Fruit fly (Drosophila melanogaster) whole organism, embryonic: ENCODE results near the gene msb1l.

ENCODE experiments used
- Adf1 ChIP-seq: fragments of 200-800 bp; sonication (Bioruptor generic); IDR thresholded peaks from 2 replicates; pipeline ENCODE4 v1.3.6; 2022; ENCODE audit warnings: missing biosample characterization, missing genetic modification characterization
- CG11093 ChIP-seq: fragments of 200-800 bp; sonication (Bioruptor generic); IDR thresholded peaks from 3 replicates; pipeline ENCODE4 v1.3.6; 2022; ENCODE audit warnings: missing biosample characterization, missing genetic modification characterization
- CG11456 ChIP-seq: fragments of 200-800 bp; sonication (Bioruptor generic); IDR thresholded peaks from 3 replicates; pipeline ENCODE4 v1.3.6; 2022; ENCODE audit warnings: missing biosample characterization, missing genetic modification characterization
- CG11695 ChIP-seq: fragments of 200-800 bp; sonication (Bioruptor generic); IDR thresholded peaks from 3 replicates; pipeline ENCODE4 v1.3.6; 2022; ENCODE audit warnings: missing biosample characterization, missing genetic modification characterization
- CG11723 ChIP-seq: fragments of 200-800 bp; sonication (Bioruptor generic); optimal IDR thresholded peaks from 2 replicates; lab custom pipeline; 2017; ENCODE audit warnings: missing biosample characterization, mild to moderate bottlenecking, missing genetic modification characterization
- CG12219 ChIP-seq: fragments of 200-800 bp; sonication (Bioruptor generic); optimal IDR thresholded peaks from 3 replicates; lab custom pipeline; 2018; ENCODE audit warnings: missing biosample characterization, mild to moderate bottlenecking, missing genetic modification characterization
- CG13296 ChIP-seq: fragments of 200-800 bp; sonication (Bioruptor generic); optimal IDR thresholded peaks from 3 replicates; lab custom pipeline; 2018; ENCODE audit warnings: missing biosample characterization, mild to moderate bottlenecking, missing genetic modification characterization
- CG14441 ChIP-seq: fragments of 200-800 bp; sonication (Bioruptor generic); IDR thresholded peaks from 2 replicates; pipeline ENCODE4 v1.3.6; 2022; ENCODE audit warnings: missing biosample characterization, missing genetic modification characterization
- CG14667 ChIP-seq: fragments of 200-800 bp; sonication (Bioruptor generic); IDR thresholded peaks from 2 replicates; pipeline ENCODE4 v1.3.6; 2022; ENCODE audit warnings: missing biosample characterization, missing genetic modification characterization
- CG15073 ChIP-seq: fragments of 200-800 bp; sonication (Bioruptor generic); optimal IDR thresholded peaks from 2 replicates; lab custom pipeline; 2016; ENCODE audit warnings: missing biosample characterization, missing genetic modification characterization
- CG1603 ChIP-seq: fragments of 200-800 bp; sonication (Bioruptor generic); optimal IDR thresholded peaks from 2 replicates; lab custom pipeline; 2019; ENCODE audit warnings: missing biosample characterization, mild to moderate bottlenecking, missing genetic modification characterization, moderate library complexity
- CG2678 ChIP-seq: fragments of 200-800 bp; sonication (Bioruptor generic); optimal IDR thresholded peaks from 3 replicates; lab custom pipeline; 2019; ENCODE audit warnings: missing biosample characterization, mild to moderate bottlenecking, missing genetic modification characterization, moderate library complexity
- CG30020 ChIP-seq: fragments of 200-800 bp; optimal IDR thresholded peaks from 2 replicates; lab custom pipeline; 2019; ENCODE audit warnings: missing biosample characterization, mild to moderate bottlenecking, missing genetic modification characterization, moderate library complexity
- CG31365 ChIP-seq: fragments of 200-800 bp; sonication (Bioruptor generic); optimal IDR thresholded peaks from 2 replicates; lab custom pipeline; 2018; ENCODE audit warnings: missing biosample characterization, mild to moderate bottlenecking, missing genetic modification characterization
- CG34224 ChIP-seq: fragments of 200-800 bp; sonication (Bioruptor generic); IDR thresholded peaks from 3 replicates; pipeline ENCODE4 v1.3.6; 2022; ENCODE audit warnings: missing biosample characterization, missing genetic modification characterization; ENCODE audit not compliant: partially characterized antibody
- CG3726 ChIP-seq: fragments of 200-800 bp; sonication (Bioruptor generic); IDR thresholded peaks from 3 replicates; pipeline ENCODE4, ENCODE4 v1.3.6; 2022; ENCODE audit warnings: missing biosample characterization, missing genetic modification characterization
- CG6175 ChIP-seq: fragments of 200-800 bp; sonication (Bioruptor generic); IDR thresholded peaks from 3 replicates; pipeline ENCODE4 v1.3.6; 2022; ENCODE audit warnings: missing biosample characterization, missing genetic modification characterization
- CG7372 ChIP-seq: fragments of 200-800 bp; sonication (Bioruptor generic); IDR thresholded peaks from 2 replicates; pipeline ENCODE4 v1.3.6; 2022; ENCODE audit warnings: missing biosample characterization, missing genetic modification characterization
- CG8089 ChIP-seq: fragments of 200-800 bp; sonication (Bioruptor generic); optimal IDR thresholded peaks from 3 replicates; lab custom pipeline; 2016; ENCODE audit warnings: missing biosample characterization, missing genetic modification characterization
- CG8281 ChIP-seq: fragments of 200-800 bp; sonication (Bioruptor generic); optimal IDR thresholded peaks from 2 replicates; lab custom pipeline; 2018; ENCODE audit warnings: missing biosample characterization, mild to moderate bottlenecking, missing genetic modification characterization, moderate library complexity
- E2f1 ChIP-seq: fragments of 200-800 bp; sonication (Bioruptor generic); IDR thresholded peaks from 2 replicates; pipeline ENCODE4 v1.3.6; 2022; ENCODE audit warnings: missing biosample characterization, missing genetic modification characterization
- E2f2 ChIP-seq: fragments of 200-800 bp; sonication (Bioruptor generic); IDR thresholded peaks from 2 replicates; pipeline ENCODE4 v1.3.6; 2022; ENCODE audit warnings: missing biosample characterization, missing genetic modification characterization
- Ets97D ChIP-seq: fragments of 200-800 bp; sonication (Bioruptor generic); optimal IDR thresholded peaks from 3 replicates; lab custom pipeline; 2016; ENCODE audit warnings: missing biosample characterization, missing genetic modification characterization
- HLHmδ ChIP-seq: fragments of 200-800 bp; sonication (Bioruptor generic); optimal IDR thresholded peaks from 2 replicates; lab custom pipeline; 2018; ENCODE audit warnings: missing biosample characterization, mild to moderate bottlenecking, missing genetic modification characterization, moderate library complexity
- Hmr ChIP-seq: fragments of 200-800 bp; sonication (Bioruptor generic); optimal IDR thresholded peaks from 3 replicates; lab custom pipeline; 2017; ENCODE audit warnings: mild to moderate bottlenecking, missing biosample characterization, missing genetic modification reagents, missing genetic modification characterization
- Hr51 ChIP-seq, 2 experiments: fragments of 200-800 bp; sonication (Bioruptor generic); optimal IDR thresholded peaks; 2 replicates in 1 of 2; 3 replicates in 1 of 2; lab custom pipeline; 2016 to 2018; ENCODE audit warnings: missing biosample characterization in 2 of 2, missing genetic modification characterization in 2 of 2, mild to moderate bottlenecking in 1 of 2, moderate library complexity in 1 of 2
- Opbp ChIP-seq: fragments of 200-800 bp; sonication (Bioruptor generic); IDR thresholded peaks from 3 replicates; pipeline ENCODE4 v1.3.6; 2022; ENCODE audit warnings: missing biosample characterization, missing genetic modification characterization; ENCODE audit not compliant: partially characterized antibody
- Pdp1 ChIP-seq, 2 experiments: fragments of 200-800 bp; sonication (Bioruptor generic); optimal IDR thresholded peaks; 3 replicates each; lab custom pipeline; 2016; ENCODE audit warnings: missing biosample characterization in 2 of 2, missing genetic modification characterization in 2 of 2, mild to moderate bottlenecking in 1 of 2, moderate library complexity in 1 of 2
- Sry-δ ChIP-seq: fragments of 200-800 bp; sonication (Bioruptor generic); optimal IDR thresholded peaks from 2 replicates; lab custom pipeline; 2016; ENCODE audit warnings: missing biosample characterization, missing genetic modification characterization
- Trl ChIP-seq, 3 experiments: fragments of >200 bp in 2 of 3; fragments of 200-800 bp in 1 of 3; sonication (Bioruptor generic) in 1 of 3; optimal IDR thresholded peaks; 2 replicates in 1 of 3; 3 replicates in 2 of 3; lab custom pipeline; 2016 to 2017; ENCODE audit warnings: missing biosample characterization in 1 of 3, missing genetic modification characterization in 1 of 3
- abd-A ChIP-seq: fragments of 200-800 bp; sonication (Bioruptor generic); optimal IDR thresholded peaks from 3 replicates; lab custom pipeline; 2019; ENCODE audit warnings: missing biosample characterization, mild to moderate bottlenecking, missing genetic modification characterization, moderate library complexity
- ara ChIP-seq: fragments of 200-800 bp; sonication (Bioruptor generic); IDR thresholded peaks from 2 replicates; pipeline ENCODE4 v1.3.6; 2022; ENCODE audit warnings: missing biosample characterization, missing genetic modification characterization
- az2 ChIP-seq: fragments of 200-800 bp; sonication (Bioruptor generic); optimal IDR thresholded peaks from 3 replicates; lab custom pipeline; 2016; ENCODE audit warnings: missing biosample characterization, missing genetic modification characterization
- bsh ChIP-seq, 2 experiments: fragments of 200-800 bp; sonication (Bioruptor generic); optimal IDR thresholded peaks; 2 replicates each; lab custom pipeline; 2017 to 2018; ENCODE audit warnings: mild to moderate bottlenecking in 2 of 2, missing biosample characterization in 2 of 2, missing genetic modification characterization in 2 of 2, moderate library complexity in 1 of 2
- emc ChIP-seq: fragments of 200-800 bp; sonication (Bioruptor generic); optimal IDR thresholded peaks from 2 replicates; lab custom pipeline; 2016; ENCODE audit warnings: missing biosample characterization, missing genetic modification characterization
- fru ChIP-seq: fragments of >200 bp; optimal IDR thresholded peaks from 2 replicates; lab custom pipeline; 2017
- kah ChIP-seq: fragments of 200-800 bp; sonication (Bioruptor generic); optimal IDR thresholded peaks from 2 replicates; lab custom pipeline; 2018; ENCODE audit warnings: missing biosample characterization, mild to moderate bottlenecking, missing genetic modification characterization
- mam ChIP-seq: fragments of 200-800 bp; sonication (Bioruptor generic); optimal IDR thresholded peaks from 3 replicates; lab custom pipeline; 2016; ENCODE audit warnings: missing biosample characterization, missing genetic modification characterization
- nerfin-1 ChIP-seq: fragments of 200-800 bp; sonication (Bioruptor generic); optimal IDR thresholded peaks from 3 replicates; lab custom pipeline; 2019; ENCODE audit warnings: missing biosample characterization, mild to moderate bottlenecking, missing genetic modification characterization, moderate library complexity
- pnt ChIP-seq: fragments of 200-800 bp; sonication (Bioruptor generic); optimal IDR thresholded peaks from 3 replicates; lab custom pipeline; 2016; ENCODE audit warnings: missing biosample characterization, missing genetic modification characterization
- run ChIP-seq: fragments of 200-800 bp; sonication (Bioruptor generic); optimal IDR thresholded peaks from 3 replicates; lab custom pipeline; 2018; ENCODE audit warnings: missing biosample characterization, mild to moderate bottlenecking, missing genetic modification characterization
- scrt ChIP-seq: fragments of 200-800 bp; sonication (Bioruptor generic); optimal IDR thresholded peaks from 2 replicates; lab custom pipeline; 2018; ENCODE audit warnings: missing biosample characterization, mild to moderate bottlenecking, missing genetic modification characterization, moderate library complexity
- shn ChIP-seq: fragments of 200-800 bp; sonication (Bioruptor generic); optimal IDR thresholded peaks from 3 replicates; lab custom pipeline; 2016; ENCODE audit warnings: missing biosample characterization, missing genetic modification characterization
- ssp ChIP-seq: fragments of 200-800 bp; sonication (Bioruptor generic); IDR thresholded peaks from 2 replicates; pipeline ENCODE4 v1.3.6; 2022; ENCODE audit warnings: missing biosample characterization, missing genetic modification characterization
- stwl ChIP-seq: fragments of 200-800 bp; sonication (Bioruptor generic); optimal IDR thresholded peaks from 3 replicates; lab custom pipeline; 2018; ENCODE audit warnings: missing biosample characterization, mild to moderate bottlenecking, missing genetic modification characterization, moderate library complexity
- tgo ChIP-seq: fragments of 200-800 bp; sonication (Bioruptor generic); IDR thresholded peaks from 3 replicates; pipeline ENCODE4 v1.3.6; 2022; ENCODE audit warnings: missing biosample characterization, missing genetic modification characterization
- trh ChIP-seq: fragments of 200-800 bp; sonication (Bioruptor generic); optimal IDR thresholded peaks from 2 replicates; lab custom pipeline; 2016; ENCODE audit warnings: missing biosample characterization, missing genetic modification characterization
- vvl ChIP-seq: fragments of 200-800 bp; sonication (Bioruptor generic); IDR thresholded peaks from 2 replicates; pipeline ENCODE4 v1.3.6; 2022; ENCODE audit warnings: missing biosample characterization, missing genetic modification characterization

Gene msb1l

dm6 chr2L:19586436-19587333 lies 9.2 kb downstream of the msb1l start, which contains the start of gene Lar (continued):
- no peak for TF ChIP-seq CG3726 (GFP tag; lab: Robert Waterston, UW)
- peak; percentile 60 for TF ChIP-seq CG2678 (tag; lab: Kevin White, UChicago)
- TF ChIP-seq kah = no peak
- TF ChIP-seq CG14667 = no peak
- peak; percentile 40 for TF ChIP-seq Sry-δ (GFP tag; lab: Kevin White, UChicago)
- TF ChIP-seq nerfin-1 (tag; lab: Kevin White, UChicago) = peak; percentile 96
- no peak for TF ChIP-seq CG6175 (GFP tag; lab: Robert Waterston, UW)
- peak; percentile 69; the same call in 2 of the 3 replicates for TF ChIP-seq CG11456 (GFP tag; lab: Robert Waterston, UW)
- TF ChIP-seq fru = no peak
- peak; percentile 75 for TF ChIP-seq Ets97D (GFP tag; lab: Kevin White, UChicago)
- TF ChIP-seq CG30020 (tag; lab: Kevin White, UChicago) = peak; percentile 45
- TF ChIP-seq emc = no peak
- no peak for TF ChIP-seq HLHmδ (GFP tag; lab: Kevin White, UChicago)
- peak; percentile 71 for TF ChIP-seq shn
- peak; percentile 60 for TF ChIP-seq CG1603 (tag; lab: Kevin White, UChicago)
- TF ChIP-seq Hr51 (GFP tag; optimal IDR thresholded peaks at IDR 0.05; lab: Kevin White, UChicago) = peak; percentile 21 to 56
- peak; percentile 43; the same call in 1 of the 2 replicates for TF ChIP-seq CG7372 (GFP tag; lab: Robert Waterston, UW)
- no peak for TF ChIP-seq abd-A (tag; lab: Kevin White, UChicago)
- TF ChIP-seq bsh (GFP tag; optimal IDR thresholded peaks at IDR 0.05; lab: Kevin White, UChicago) = peak; percentile 6 to 47
- no peak for TF ChIP-seq CG15073 (GFP tag; lab: Kevin White, UChicago)
- peak; percentile 48 for TF ChIP-seq Hmr (GFP tag; lab: Kevin White, UChicago)
- TF ChIP-seq scrt (GFP tag; lab: Kevin White, UChicago) = peak; percentile 44
- TF ChIP-seq pnt (GFP tag; lab: Kevin White, UChicago) = peak; percentile 36
- peak; percentile 75 for TF ChIP-seq vvl (GFP tag; lab: Robert Waterston, UW)
- no peak for TF ChIP-seq CG11093 (GFP tag; lab: Robert Waterston, UW)
- peak; percentile 54 for TF ChIP-seq az2
- TF ChIP-seq CG14441 (GFP tag; lab: Robert Waterston, UW) = peak; percentile 31; the same call in 1 of the 2 replicates
- no peak for TF ChIP-seq CG8281 (tag; lab: Kevin White, UChicago)
- peak; percentile 64 for TF ChIP-seq CG13296 (GFP tag; lab: Kevin White, UChicago)
- TF ChIP-seq ssp = no peak
- TF ChIP-seq CG11695 (GFP tag; lab: Robert Waterston, UW) = peak; percentile 59; the same call in 1 of the 3 replicates
- TF ChIP-seq E2f2 = peak; percentile 57
- peak; percentile 46 for TF ChIP-seq CG12219
- TF ChIP-seq CG31365 (tag; lab: Kevin White, UChicago) = peak; percentile 28
- TF ChIP-seq Adf1 (GFP tag; lab: Robert Waterston, UW) = no peak
- TF ChIP-seq ara (GFP tag; lab: Robert Waterston, UW) = peak; percentile 49
- 0 out of 3 replicates have a peak, but pooled peaks have one; percentile 35 for TF ChIP-seq CG34224
- TF ChIP-seq stwl (tag; lab: Kevin White, UChicago) = peak; percentile 40
- no peak for TF ChIP-seq tgo
- peak; percentile 27 for TF ChIP-seq CG8089
- TF ChIP-seq Trl (optimal IDR thresholded peaks at IDR 0.05; lab: Kevin White, UChicago) = no peak
- peak; percentile 49 for TF ChIP-seq Trl (GFP tag; optimal IDR thresholded peaks at IDR 0.05; lab: Kevin White, UChicago)
- peak; percentile 47; the same call in 1 of the 2 replicates for TF ChIP-seq E2f1 (GFP tag; lab: Robert Waterston, UW)
- TF ChIP-seq Opbp (GFP tag; lab: Robert Waterston, UW) = no peak; the same call in 2 of the 3 replicates
- TF ChIP-seq mam = peak; percentile 74
- TF ChIP-seq Pdp1 (GFP tag; optimal IDR thresholded peaks at IDR 0.05; lab: Kevin White, UChicago) = peak; percentile 53 to 58
- TF ChIP-seq trh (GFP tag; lab: Kevin White, UChicago) = peak; percentile 26
- no peak for TF ChIP-seq run
- peak; percentile 34 for TF ChIP-seq CG11723
